Worm (Caenorhabditis elegans): ENCODE measurements around the gene srlf-22.

The srlf-22 gene

ce11 chrV:904232-904983, 13.5 kb downstream of the srlf-22 start, which contains the start of gene trm-2A:
Gene trm-2A, plus strand, starts transcription at chrV:904963.
- TF ChIP-seq nhr-23 (tag; optimal IDR thresholded peaks at IDR 0.05) (no peak), unc-55 (GFP tag; optimal IDR thresholded peaks at IDR 0.05) (peak; percentile 80), nhr-77 (tag; optimal IDR thresholded peaks at IDR 0.05) (peak; percentile 14), elt-3 (tag; optimal IDR thresholded peaks at IDR 0.05) (no peak), ztf-11 (tag; optimal IDR thresholded peaks at IDR 0.05) (no peak), ztf-1 (GFP tag; conservative IDR thresholded peaks at IDR 0.05) (no peak), lin-11 (tag; optimal IDR thresholded peaks at IDR 0.05) (no peak), nhr-129 (tag; optimal IDR thresholded peaks at IDR 0.05) (peak; percentile 69), ama-1 (optimal IDR thresholded peaks at IDR 0.05) (no peak), mbf-1 (tag; optimal IDR thresholded peaks at IDR 0.05) (no peak), nhr-21 (tag; optimal IDR thresholded peaks at IDR 0.05) (peak; percentile 69), peb-1 (tag; optimal IDR thresholded peaks at IDR 0.05) (no peak), C34F6.9 (tag; optimal IDR thresholded peaks at IDR 0.05) (peak; percentile 62), nhr-25 (tag; optimal IDR thresholded peaks at IDR 0.05) (peak; percentile 71), unc-39 (tag; optimal IDR thresholded peaks at IDR 0.05) (no peak), egl-27 (tag; optimal IDR thresholded peaks at IDR 0.05) (peak; percentile 19), ZK546.5 (tag; optimal IDR thresholded peaks at IDR 0.05) (no peak), snpc-4 (tag; optimal IDR thresholded peaks at IDR 0.05) (peak; percentile 59), sma-3 (GFP tag; optimal IDR thresholded peaks at IDR 0.05) (peak; percentile 85), crh-2 (tag; optimal IDR thresholded peaks at IDR 0.05) (peak; percentile 79), lin-39 (tag; optimal IDR thresholded peaks at IDR 0.05) (no peak), ztf-4 (tag; optimal IDR thresholded peaks at IDR 0.05) (peak; percentile 42), zag-1 (tag; optimal IDR thresholded peaks at IDR 0.05) (no peak), dmd-4 (tag; optimal IDR thresholded peaks at IDR 0.05) (no peak), aly-2 (tag; optimal IDR thresholded peaks at IDR 0.05) (no peak), F13H6.1 (tag; optimal IDR thresholded peaks at IDR 0.05) (peak; percentile 72), fos-1 (tag; optimal IDR thresholded peaks at IDR 0.05) (peak; percentile 38), Y55F3AM.14 (GFP tag; optimal IDR thresholded peaks at IDR 0.05) (no peak), R02D3.7 (tag; optimal IDR thresholded peaks at IDR 0.05) (no peak), lin-13 (GFP tag; optimal IDR thresholded peaks at IDR 0.05) (peak; percentile 85), nhr-10 (tag; optimal IDR thresholded peaks at IDR 0.05) (no peak), sma-9 (GFP tag; optimal IDR thresholded peaks at IDR 0.05) (peak; percentile 89), sma-9 (tag; optimal IDR thresholded peaks at IDR 0.05) (no peak), ceh-82 (tag; optimal IDR thresholded peaks at IDR 0.05) (no peak), unc-62 (GFP tag; optimal IDR thresholded peaks at IDR 0.05) (no peak), ceh-16 (tag; optimal IDR thresholded peaks at IDR 0.05) (no peak), blmp-1 (tag; optimal IDR thresholded peaks at IDR 0.05; ENCODE audit: insufficient read depth) (peak; percentile 42), mab-5 (tag; optimal IDR thresholded peaks at IDR 0.05) (peak; percentile 26), elt-1 (tag; optimal IDR thresholded peaks at IDR 0.05) (no peak), lsy-2 (tag; optimal IDR thresholded peaks at IDR 0.05) (peak; percentile 51 to 88), sem-4 (tag; optimal IDR thresholded peaks at IDR 0.05) (peak; percentile 71), mdl-1 (tag; optimal IDR thresholded peaks at IDR 0.05) (peak in 1 of 2 experiments; percentile 4), nhr-237 (tag; optimal IDR thresholded peaks at IDR 0.05) (peak; percentile 24), nhr-12 (tag; optimal IDR thresholded peaks at IDR 0.05) (no peak), nhr-6 (tag; optimal IDR thresholded peaks at IDR 0.05) (peak; percentile 66), nhr-11 (tag; optimal IDR thresholded peaks at IDR 0.05) (no peak), gmeb-1 (tag; optimal IDR thresholded peaks at IDR 0.05) (peak; percentile 97), alr-1 (tag; optimal IDR thresholded peaks at IDR 0.05) (no peak), skn-1 (tag; optimal IDR thresholded peaks at IDR 0.05) (no peak)

Measured in whole organism, L2 larva.